Fruit fly (Drosophila melanogaster): ENCODE results near the gene CG13786.

The CG13786 gene

dm6 chr2L:7261989-7262388 is 9.2 kb upstream of the CG13786 start (continued):
- TF ChIP-seq Jarid2 (GFP tag; optimal IDR thresholded peaks at IDR 0.05) = no peak
- TF ChIP-seq HmgZ (tag; optimal IDR thresholded peaks at IDR 0.05) = no peak
- peak; percentile 79 for TF ChIP-seq CG18262 (tag; optimal IDR thresholded peaks at IDR 0.05)
- peak; percentile 66 for TF ChIP-seq HLH3B (GFP tag; IDR thresholded peaks at IDR 0.05)
- peak; percentile 39; the same call in 1 of the 3 replicates for TF ChIP-seq Optix (GFP tag; IDR thresholded peaks at IDR 0.05)
- peak; percentile 60 for TF ChIP-seq CG8924 (tag; optimal IDR thresholded peaks at IDR 0.05)
- no peak for TF ChIP-seq Doc3 (GFP tag; IDR thresholded peaks at IDR 0.05; ENCODE audit: partially characterized antibody)
- peak; percentile 37 to 45 for TF ChIP-seq dpn (GFP tag; optimal IDR thresholded peaks at IDR 0.05)
- 0 out of 2 replicates have a peak, but pooled peaks have one; percentile 18 for TF ChIP-seq CG5953 (GFP tag; IDR thresholded peaks at IDR 0.05)
- no peak for TF ChIP-seq CG15514 (GFP tag; optimal IDR thresholded peaks at IDR 0.05)
- peak; percentile 16 for TF ChIP-seq CG10462 (GFP tag; optimal IDR thresholded peaks at IDR 0.05)
- TF ChIP-seq Mes4 (GFP tag; optimal IDR thresholded peaks at IDR 0.05) = peak; percentile 24
- TF ChIP-seq CG10209 (GFP tag; optimal IDR thresholded peaks at IDR 0.05) = peak; percentile 44
- no peak for TF ChIP-seq dati (GFP tag; IDR thresholded peaks at IDR 0.05)
- no peak for TF ChIP-seq Trl (optimal IDR thresholded peaks at IDR 0.05)
- TF ChIP-seq Trl (GFP tag; optimal IDR thresholded peaks at IDR 0.05) = no peak
- TF ChIP-seq fd102C (GFP tag; optimal IDR thresholded peaks at IDR 0.05) = no peak
- TF ChIP-seq tap (tag; optimal IDR thresholded peaks at IDR 0.05) = peak; percentile 34
- no peak for TF ChIP-seq sob (GFP tag; IDR thresholded peaks at IDR 0.05)
- TF ChIP-seq CG18619 (GFP tag; optimal IDR thresholded peaks at IDR 0.05) = peak; percentile 22
- TF ChIP-seq Doc2 (GFP tag; IDR thresholded peaks at IDR 0.05) = no peak
- no peak for TF ChIP-seq CG2199 (GFP tag; IDR thresholded peaks at IDR 0.05)
- peak; percentile 69 for TF ChIP-seq dmrt99B (tag; optimal IDR thresholded peaks at IDR 0.05)
- peak; percentile 40 for TF ChIP-seq Bdp1 (GFP tag; optimal IDR thresholded peaks at IDR 0.05)
- TF ChIP-seq CG2678 (tag; optimal IDR thresholded peaks at IDR 0.05) = peak; percentile 62
- TF ChIP-seq MESR4 (GFP tag; optimal IDR thresholded peaks at IDR 0.05) = no peak
- TF ChIP-seq CG10147 (GFP tag; optimal IDR thresholded peaks at IDR 0.05) = peak; percentile 6
- no peak for TF ChIP-seq sd (tag; optimal IDR thresholded peaks at IDR 0.05)
- TF ChIP-seq CG1024 (GFP tag; IDR thresholded peaks at IDR 0.05) = 0 out of 2 replicates have a peak, but pooled peaks have one; percentile 20
- TF ChIP-seq CG10321 (GFP tag; IDR thresholded peaks at IDR 0.05) = no peak
- TF ChIP-seq CG18599 (GFP tag; optimal IDR thresholded peaks at IDR 0.05) = peak; percentile 46
- no peak for TF ChIP-seq shn (GFP tag; optimal IDR thresholded peaks at IDR 0.05)
- TF ChIP-seq Myb (GFP tag; optimal IDR thresholded peaks at IDR 0.05) = no peak
- TF ChIP-seq zfh1 (GFP tag; IDR thresholded peaks at IDR 0.05) = peak; percentile 73
- peak; percentile 4 for TF ChIP-seq Camta (GFP tag; optimal IDR thresholded peaks at IDR 0.05)
- TF ChIP-seq pb (GFP tag; optimal IDR thresholded peaks at IDR 0.05) = no peak
- no peak for TF ChIP-seq CG7357 (GFP tag; IDR thresholded peaks at IDR 0.05)
- TF ChIP-seq bab2 (GFP tag; optimal IDR thresholded peaks at IDR 0.05) = peak; percentile 52
- peak; percentile 15 for TF ChIP-seq CG17802 (tag; optimal IDR thresholded peaks at IDR 0.05)
- TF ChIP-seq D19B (GFP tag; optimal IDR thresholded peaks at IDR 0.05) = no peak
- TF ChIP-seq E2f2 (GFP tag; IDR thresholded peaks at IDR 0.05) = no peak
- TF ChIP-seq sug (tag; optimal IDR thresholded peaks at IDR 0.05) = no peak
- TF ChIP-seq C15 (GFP tag; IDR thresholded peaks at IDR 0.05) = no peak
- TF ChIP-seq CG11723 (GFP tag; optimal IDR thresholded peaks at IDR 0.05) = peak; percentile 41
- TF ChIP-seq sima (GFP tag; optimal IDR thresholded peaks at IDR 0.05) = no peak
- peak; percentile 8 for TF ChIP-seq CG8359 (GFP tag; optimal IDR thresholded peaks at IDR 0.05; ENCODE audit: borderline replicate concordance)
- TF ChIP-seq Hr78 (GFP tag; optimal IDR thresholded peaks at IDR 0.05) = no peak
- no peak for TF ChIP-seq CG9932 (GFP tag; IDR thresholded peaks at IDR 0.05)
- no peak for TF ChIP-seq abd-A (tag; optimal IDR thresholded peaks at IDR 0.05)
- TF ChIP-seq nerfin-2 (GFP tag; IDR thresholded peaks at IDR 0.05; ENCODE audit: partially characterized antibody) = no peak
- peak; percentile 33 for TF ChIP-seq tio (GFP tag; optimal IDR thresholded peaks at IDR 0.05)
